Worm (Caenorhabditis elegans): ENCODE data around the gene W02G9.3.

Gene W02G9.3

DNA sequence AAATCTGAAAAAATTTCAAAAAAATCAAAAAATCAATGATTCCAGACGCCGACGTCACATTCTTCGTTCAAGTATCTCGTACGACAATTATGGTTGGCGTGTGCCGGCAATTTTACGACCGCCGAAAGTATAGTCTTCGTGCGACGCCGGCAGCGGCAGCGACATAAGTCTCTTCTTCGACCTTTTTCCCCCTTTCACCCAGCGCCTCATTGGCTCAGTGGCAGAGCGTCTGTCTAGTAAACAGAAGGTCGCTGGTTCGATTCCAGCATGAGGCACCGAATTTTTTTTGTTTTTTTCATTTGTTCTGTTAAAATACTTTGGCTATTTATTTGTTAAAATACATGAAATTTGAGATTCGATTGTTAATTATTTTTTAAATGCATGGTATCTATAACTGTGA lies 1.0 kb downstream of the W02G9.3 start (continued):
- TF ChIP-seq sptf-2 (GFP tag; optimal IDR thresholded peaks at IDR 0.05) (no peak), B0261.1 (tag; optimal IDR thresholded peaks at IDR 0.05) (peak; percentile 77), madf-6 (GFP tag; IDR thresholded peaks at IDR 0.05) (peak; percentile 60; the same call in 1 of the 2 replicates), nhr-27 (tag; optimal IDR thresholded peaks at IDR 0.05) (no peak), lir-1 (GFP tag; conservative IDR thresholded peaks at IDR 0.05) (no peak), ceh-79 (tag; optimal IDR thresholded peaks at IDR 0.05) (no peak), bed-2 (GFP tag; IDR thresholded peaks at IDR 0.05) (no peak), snpc-3.4 (tag; optimal IDR thresholded peaks at IDR 0.05) (peak; percentile 54), hmg-1.2 (GFP tag; IDR thresholded peaks at IDR 0.05) (peak; percentile 67), F22D6.2 (tag; optimal IDR thresholded peaks at IDR 0.05) (no peak), hmg-20 (GFP tag; IDR thresholded peaks at IDR 0.05) (0 out of 2 replicates have a peak, but pooled peaks have one; percentile 37), F49E8.2 (tag; optimal IDR thresholded peaks at IDR 0.05; ENCODE audit: insufficient read depth) (peak; percentile 65), lin-54 (GFP tag; optimal IDR thresholded peaks at IDR 0.05) (peak; percentile 54), snpc-1.1 (tag; optimal IDR thresholded peaks at IDR 0.05; ENCODE audit: insufficient read depth) (peak; percentile 53), nhr-90 (tag; optimal IDR thresholded peaks at IDR 0.05) (peak; percentile 55), fkh-3 (tag; optimal IDR thresholded peaks at IDR 0.05) (no peak), ets-4 (GFP tag; optimal IDR thresholded peaks at IDR 0.05) (no peak), atf-7 (tag; optimal IDR thresholded peaks at IDR 0.05) (peak; percentile 32), F37B4.10 (GFP tag; IDR thresholded peaks at IDR 0.05) (no peak), ztf-22 (GFP tag; optimal IDR thresholded peaks at IDR 0.05) (no peak), let-607 (tag; optimal IDR thresholded peaks at IDR 0.05) (no peak), F57A8.1 (GFP tag; optimal IDR thresholded peaks at IDR 0.05) (no peak), ztf-26 (tag; optimal IDR thresholded peaks at IDR 0.05) (peak; percentile 7), F57C9.4 (tag; optimal IDR thresholded peaks at IDR 0.05) (no peak), hlh-26 (GFP tag; conservative IDR thresholded peaks at IDR 0.05) (no peak), tbx-9 (tag; optimal IDR thresholded peaks at IDR 0.05; ENCODE audit: borderline replicate concordance) (no peak), F39B2.1 (GFP tag; IDR thresholded peaks at IDR 0.05) (no peak), nfyb-1 (GFP tag; IDR thresholded peaks at IDR 0.05) (peak; percentile 71), lin-35 (GFP tag; optimal IDR thresholded peaks at IDR 0.05) (peak in 1 of 3 experiments; percentile 4)

DNA sequence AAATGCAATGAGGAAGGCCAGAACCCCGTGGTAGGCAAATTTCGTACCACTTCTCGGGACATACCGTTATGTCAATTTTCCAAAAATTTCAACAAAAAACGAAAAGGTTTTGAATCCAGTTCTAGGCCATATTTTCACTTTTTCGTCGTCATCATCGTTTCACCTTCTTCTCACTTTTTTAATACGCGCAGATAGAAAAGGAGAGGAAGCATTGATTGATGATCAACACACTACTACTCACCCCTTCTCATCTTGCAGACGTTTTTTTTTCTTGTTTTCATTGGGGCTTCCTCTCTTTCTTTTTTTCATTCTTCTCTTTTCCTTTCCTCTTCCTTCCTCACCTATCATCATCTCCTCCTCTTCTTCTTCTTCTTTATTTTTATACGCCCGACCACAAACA lies 2.9 kb downstream of the W02G9.3 start:
- TF ChIP-seq nfyb-1 (GFP tag; IDR thresholded peaks at IDR 0.05) (0 out of 2 replicates have a peak, but pooled peaks have one; percentile 6), hmg-1.2 (GFP tag; IDR thresholded peaks at IDR 0.05) (no peak), unc-62 (GFP tag; optimal IDR thresholded peaks at IDR 0.05) (no peak)

DNA sequence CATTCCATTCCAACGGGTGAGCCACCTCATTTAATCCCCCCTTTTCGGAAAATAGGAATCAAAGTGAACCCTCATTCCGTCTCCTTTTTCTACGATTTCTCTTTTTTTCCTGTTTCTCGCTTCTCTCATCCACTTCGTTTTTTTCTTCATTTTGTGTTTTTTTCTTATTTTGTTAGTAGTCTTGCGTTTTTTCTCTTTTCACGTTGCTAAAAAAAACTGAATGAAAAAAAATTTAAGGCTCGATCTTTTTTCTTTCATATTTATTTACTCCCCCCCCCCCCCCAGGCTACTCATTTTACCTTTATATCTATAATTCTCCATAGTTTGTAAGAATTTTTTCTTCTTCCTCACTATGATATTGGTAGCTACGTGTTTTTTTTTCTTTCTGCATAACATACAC lies 4.9 kb downstream of the W02G9.3 start:
- no peak for TF ChIP-seq hlh-26 (GFP tag; conservative IDR thresholded peaks at IDR 0.05)
- TF ChIP-seq ZK185.1 (tag; optimal IDR thresholded peaks at IDR 0.05; ENCODE audit: poor library complexity, severe bottlenecking) = no peak
- no peak for TF ChIP-seq hsf-1 (GFP tag; IDR thresholded peaks at IDR 0.05)
- no peak for TF ChIP-seq madf-10 (tag; optimal IDR thresholded peaks at IDR 0.05)
- no peak for TF ChIP-seq ceh-100 (GFP tag; IDR thresholded peaks at IDR 0.05)
- no peak for TF ChIP-seq pha-4 (tag; optimal IDR thresholded peaks at IDR 0.05)
- TF ChIP-seq snpc-1.1 (tag; optimal IDR thresholded peaks at IDR 0.05; ENCODE audit: insufficient read depth) = no peak
- TF ChIP-seq F57A8.1 (GFP tag; optimal IDR thresholded peaks at IDR 0.05) = no peak
- TF ChIP-seq T26A5.8 (tag; optimal IDR thresholded peaks at IDR 0.05) = no peak
- TF ChIP-seq egl-44 (GFP tag; IDR thresholded peaks at IDR 0.05) = no peak
- no peak for TF ChIP-seq Y79H2A.3 (GFP tag; conservative IDR thresholded peaks at IDR 0.05)
- TF ChIP-seq lir-1 (GFP tag; conservative IDR thresholded peaks at IDR 0.05) = no peak
- TF ChIP-seq ceh-79 (tag; optimal IDR thresholded peaks at IDR 0.05) = no peak
- TF ChIP-seq tlf-1 (GFP tag; optimal IDR thresholded peaks at IDR 0.05) = no peak
- no peak for TF ChIP-seq pbrm-1 (GFP tag; IDR thresholded peaks at IDR 0.05)
- no peak for TF ChIP-seq unc-130 (GFP tag; optimal IDR thresholded peaks at IDR 0.05)
- TF ChIP-seq efl-1 (GFP tag; optimal IDR thresholded peaks at IDR 0.05) = no peak
- TF ChIP-seq ztf-18 (tag; optimal IDR thresholded peaks at IDR 0.05) = no peak
- TF ChIP-seq cebp-2 (GFP tag; IDR thresholded peaks at IDR 0.05) = no peak
